Worm (Caenorhabditis elegans): Measurements from ENCODE around the gene K08H2.5.

Gene K08H2.5

DNA sequence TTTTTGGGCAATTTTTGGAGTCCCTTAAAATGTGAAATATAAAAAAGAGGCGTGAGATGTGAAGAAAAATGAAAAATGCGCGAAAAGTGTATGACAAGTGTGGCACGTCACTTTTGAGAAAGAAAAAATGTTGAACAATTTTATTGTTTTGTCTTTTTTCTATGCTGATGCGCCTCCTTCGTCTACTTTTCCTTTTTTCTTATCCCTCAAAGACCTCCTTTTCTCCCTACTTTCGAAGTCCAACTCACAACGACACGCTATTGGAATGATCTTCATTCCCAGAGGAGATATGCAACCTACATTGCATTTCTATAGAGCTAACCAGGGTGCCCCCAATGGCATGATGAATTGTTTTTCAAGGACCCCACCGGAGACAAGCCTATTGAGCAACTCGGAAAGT, 36.1 kb downstream of the K08H2.5 start:
- peak; percentile 72 for TF ChIP-seq fkh-10 (GFP tag; optimal IDR thresholded peaks at IDR 0.05)
- TF ChIP-seq ets-5 (GFP tag; IDR thresholded peaks at IDR 0.05): no peak
- TF ChIP-seq mep-1 (tag; optimal IDR thresholded peaks at IDR 0.05): no peak
- no peak for TF ChIP-seq Y116A8C.19 (tag; optimal IDR thresholded peaks at IDR 0.05; ENCODE audit: borderline replicate concordance)
- no peak for TF ChIP-seq nhr-11 (tag; optimal IDR thresholded peaks at IDR 0.05)
- TF ChIP-seq aly-2 (tag; optimal IDR thresholded peaks at IDR 0.05): no peak
- TF ChIP-seq lin-14 (GFP tag; optimal IDR thresholded peaks at IDR 0.05): peak; percentile 58
- no peak for TF ChIP-seq efl-1 (optimal IDR thresholded peaks at IDR 0.05)
- no peak for TF ChIP-seq efl-1 (GFP tag; optimal IDR thresholded peaks at IDR 0.05 in 1 of 2)

DNA sequence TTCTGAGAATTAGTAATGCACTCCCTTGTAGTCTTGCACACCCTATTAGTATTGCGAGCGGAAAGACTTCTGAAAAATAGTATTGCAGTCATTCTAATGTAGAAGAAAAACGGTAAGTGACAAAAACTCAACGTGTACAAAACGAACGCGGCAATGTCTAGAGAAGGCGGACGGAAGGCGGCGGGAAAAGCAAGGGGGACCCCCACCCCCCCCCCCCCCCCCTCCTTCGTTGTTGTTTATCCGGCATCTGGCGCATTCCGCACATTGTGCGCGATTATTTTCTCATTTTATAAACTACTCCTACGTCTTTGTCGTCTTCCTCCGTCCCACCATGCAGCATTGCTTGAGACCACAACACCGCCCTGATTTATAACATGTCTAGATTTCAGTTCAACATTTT, 39.8 kb downstream of the K08H2.5 start:
- TF ChIP-seq nhr-77 (tag; optimal IDR thresholded peaks at IDR 0.05) (no peak), dsc-1 (tag; optimal IDR thresholded peaks at IDR 0.05) (no peak), hlh-17 (GFP tag; optimal IDR thresholded peaks at IDR 0.05; ENCODE audit: borderline replicate concordance) (no peak), lin-35 (GFP tag; optimal IDR thresholded peaks at IDR 0.05) (no peak), sup-37 (GFP tag; optimal IDR thresholded peaks at IDR 0.05) (no peak), ztf-11 (tag; optimal IDR thresholded peaks at IDR 0.05) (no peak), pag-3 (tag; optimal IDR thresholded peaks at IDR 0.05; ENCODE audit: borderline replicate concordance, insufficient read depth) (no peak), grh-1 (GFP tag; IDR thresholded peaks at IDR 0.05) (no peak), ceh-8 (GFP tag; optimal IDR thresholded peaks at IDR 0.05) (no peak), mep-1 (tag; optimal IDR thresholded peaks at IDR 0.05) (no peak), pqm-1 (tag; optimal IDR thresholded peaks at IDR 0.05) (no peak), xbp-1 (tag; optimal IDR thresholded peaks at IDR 0.05) (no peak)

DNA sequence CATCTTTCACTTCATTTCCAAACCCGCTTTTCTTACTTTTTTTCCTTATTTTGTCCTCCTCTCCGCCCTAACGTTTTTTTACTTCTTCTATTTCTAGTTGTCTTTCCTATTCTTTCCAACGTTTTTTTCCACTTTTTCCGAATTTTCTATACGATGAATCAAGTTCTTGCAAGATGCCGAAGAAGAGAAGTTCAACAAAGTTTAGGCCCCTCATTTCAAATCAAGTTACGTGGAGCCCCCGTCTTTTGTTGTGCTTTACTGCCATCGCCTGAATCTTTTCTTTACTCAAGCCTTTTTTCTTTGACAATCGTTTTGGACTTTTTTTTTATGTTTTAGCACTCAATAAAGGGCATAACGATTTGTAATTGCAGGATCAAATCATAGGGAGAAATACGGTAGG, 40.7 kb downstream of the K08H2.5 start, which contains the start of gene unc-9:
Gene unc-9, plus strand, starts transcription at position 370 of the 400 bp plus-strand sequence.
- no peak for TF ChIP-seq nhr-71 (tag; optimal IDR thresholded peaks at IDR 0.05)
- no peak for TF ChIP-seq dsc-1 (tag; optimal IDR thresholded peaks at IDR 0.05)
- no peak for TF ChIP-seq hlh-4 (tag; optimal IDR thresholded peaks at IDR 0.05)
- peak; percentile 70 for TF ChIP-seq fkh-10 (GFP tag; optimal IDR thresholded peaks at IDR 0.05)
- no peak for TF ChIP-seq efl-3 (GFP tag; optimal IDR thresholded peaks at IDR 0.05)
- no peak for TF ChIP-seq nhr-76 (tag; optimal IDR thresholded peaks at IDR 0.05)
- no peak for TF ChIP-seq vab-15 (tag; optimal IDR thresholded peaks at IDR 0.05)
- no peak for TF ChIP-seq mep-1 (tag; optimal IDR thresholded peaks at IDR 0.05)
- no peak for TF ChIP-seq ceh-82 (tag; optimal IDR thresholded peaks at IDR 0.05)
- no peak for TF ChIP-seq snpc-4 (tag; optimal IDR thresholded peaks at IDR 0.05)
- peak; percentile 54 for TF ChIP-seq lin-14 (GFP tag; optimal IDR thresholded peaks at IDR 0.05)

DNA sequence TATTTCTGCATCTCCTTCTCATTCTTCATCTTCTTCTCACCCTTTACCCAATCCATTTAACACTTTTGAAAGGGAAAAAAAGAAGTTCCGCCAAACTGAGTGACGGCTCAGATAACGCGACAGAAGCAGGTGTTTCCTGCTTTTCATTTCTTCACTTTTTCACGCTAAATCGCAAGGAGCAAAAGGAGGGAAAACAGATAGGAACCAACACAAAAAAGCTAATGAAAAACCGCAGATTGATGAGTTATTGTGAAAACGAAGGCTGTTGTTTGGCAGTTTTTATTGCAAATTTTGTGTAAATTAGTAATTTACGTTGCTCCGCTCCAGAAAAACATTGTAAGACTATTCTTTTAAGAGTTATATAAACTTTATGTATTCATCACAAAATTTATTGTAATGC, 41.8 kb downstream of the K08H2.5 start:
- TF ChIP-seq rnt-1 (tag; optimal IDR thresholded peaks at IDR 0.05): peak; percentile 52
- TF ChIP-seq zag-1 (tag; optimal IDR thresholded peaks at IDR 0.05): no peak
- peak; percentile 1 for TF ChIP-seq lin-14 (GFP tag; optimal IDR thresholded peaks at IDR 0.05)
- TF ChIP-seq grh-1 (GFP tag; IDR thresholded peaks at IDR 0.05): no peak

DNA sequence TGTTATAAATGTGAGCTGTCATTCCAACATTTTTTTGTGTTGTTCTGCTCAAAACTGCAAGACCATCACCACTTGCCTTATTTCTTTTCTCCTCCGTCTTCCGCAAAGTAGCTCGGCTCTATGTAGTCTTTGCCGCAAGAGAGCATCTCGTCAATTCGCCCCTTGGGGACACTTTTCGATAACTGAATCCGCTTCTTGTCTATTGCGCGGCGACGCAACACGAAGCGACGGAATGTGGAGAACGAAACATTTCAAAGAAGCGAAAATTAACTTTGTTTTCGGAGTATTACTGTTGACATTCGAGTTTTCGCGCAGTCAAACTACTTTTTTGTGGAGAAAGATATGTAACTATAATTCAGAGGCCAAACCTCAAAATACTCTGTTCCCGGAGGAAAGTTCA, 44.0 kb downstream of the K08H2.5 start:
- TF ChIP-seq lin-14 (GFP tag; optimal IDR thresholded peaks at IDR 0.05) (peak; percentile 59), lin-13 (GFP tag; optimal IDR thresholded peaks at IDR 0.05) (no peak), efl-1 (optimal IDR thresholded peaks at IDR 0.05) (no peak), efl-1 (GFP tag; optimal IDR thresholded peaks at IDR 0.05 in 1 of 2) (peak in 1 of 2 experiments; percentile 85), elt-3 (tag; optimal IDR thresholded peaks at IDR 0.05) (no peak)
